Worm (Caenorhabditis elegans): ENCODE results near the gene ZK652.8.

Gene ZK652.8

DNA sequence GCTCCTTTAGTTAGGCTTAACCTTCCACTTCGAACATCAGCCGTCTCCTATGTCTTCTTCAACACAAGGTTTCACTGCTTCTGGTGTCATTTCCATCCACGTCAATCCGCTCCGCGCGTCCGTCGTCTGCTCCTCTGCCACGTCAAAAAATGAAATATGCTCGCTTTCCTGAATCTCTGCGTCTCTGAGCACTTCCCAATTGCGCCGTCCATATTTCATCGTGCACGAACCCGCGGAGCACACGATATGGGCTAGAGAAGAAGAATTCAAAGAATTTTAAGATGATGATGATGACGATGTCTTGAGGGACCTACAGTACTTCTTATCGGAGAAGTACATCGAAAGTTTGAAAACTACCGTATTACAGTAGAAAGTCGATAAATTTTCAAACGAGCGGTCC, 50.5 kb downstream of the ZK652.8 start:
- TF ChIP-seq unc-62 (GFP tag; optimal IDR thresholded peaks at IDR 0.05 in 1 of 2) (peak in 1 of 2 experiments; percentile 99), unc-62 (tag; optimal IDR thresholded peaks at IDR 0.05) (no peak), madf-9 (GFP tag; conservative IDR thresholded peaks at IDR 0.05) (no peak), nhr-42 (GFP tag; IDR thresholded peaks at IDR 0.05) (no peak), duxl-1 (tag; optimal IDR thresholded peaks at IDR 0.05; ENCODE audit: poor library complexity) (no peak), Y75B8A.6 (GFP tag; IDR thresholded peaks at IDR 0.05) (no peak)

DNA sequence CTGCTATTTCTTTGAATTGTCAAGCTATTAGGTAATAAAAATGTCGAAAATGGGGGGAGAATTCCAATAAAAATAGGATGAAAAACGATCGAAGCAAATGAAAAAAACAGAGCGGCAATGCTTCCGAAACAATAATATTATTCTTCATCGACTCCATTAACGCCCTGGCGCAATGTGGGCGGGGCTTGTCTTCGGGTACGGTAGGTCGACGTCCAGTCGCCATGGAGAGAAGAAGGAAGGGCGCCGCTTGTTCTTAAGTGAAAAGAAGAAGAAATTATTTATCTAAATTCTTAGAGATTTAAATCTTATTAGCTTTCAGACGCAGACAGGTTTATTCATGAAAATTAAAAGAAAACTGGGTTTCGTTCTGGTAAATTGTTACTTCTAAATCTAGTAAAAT, 51.2 kb downstream of the ZK652.8 start:
- TF ChIP-seq lsy-2 (tag; optimal IDR thresholded peaks at IDR 0.05): peak in 1 of 2 experiments; percentile 56
- TF ChIP-seq duxl-1 (tag; optimal IDR thresholded peaks at IDR 0.05; ENCODE audit: poor library complexity): peak; percentile 24
- no peak for TF ChIP-seq D1046.2 (GFP tag; IDR thresholded peaks at IDR 0.05)
